Worm (Caenorhabditis elegans) whole organism, mixed stage, embryonic: Measurements from ENCODE around the gene gcy-23.
"Not testable (repeated sequence)": the region's sequence is repeated elsewhere in the genome, so short reads cannot be mapped to it uniquely, and the experiment has no call there.

Experiments
- M03D4.4 ChIP-seq: sonication (generic microtip); optimal IDR thresholded peaks from 2 replicates; lab custom pipeline; 2017; ENCODE audit warnings: mild to moderate bottlenecking, missing genetic modification characterization, missing compliant biosample characterization
- bed-3 ChIP-seq: fragments of 200-800 bp; sonication (Bioruptor generic); optimal IDR thresholded peaks from 3 replicates; lab custom pipeline; 2018; ENCODE audit warnings: mild to moderate bottlenecking, missing genetic modification characterization, moderate library complexity, missing compliant biosample characterization
- blmp-1 ChIP-seq: fragments of 150-350 bp; optimal IDR thresholded peaks from 2 replicates; lab custom pipeline; 2014; ENCODE audit warnings: missing biosample characterization, missing genetic modification characterization
- ceh-39 ChIP-seq: fragments of 150-350 bp; optimal IDR thresholded peaks from 2 replicates; lab custom pipeline; 2014; ENCODE audit warnings: missing biosample characterization, missing genetic modification characterization
- ceh-43 ChIP-seq: fragments of 200-800 bp; sonication (Bioruptor generic); optimal IDR thresholded peaks from 2 replicates; lab custom pipeline; 2018; ENCODE audit warnings: mild to moderate bottlenecking, missing genetic modification characterization, moderate library complexity, missing compliant biosample characterization
- ceh-83 ChIP-seq: fragments of 200-800 bp; sonication (Bioruptor generic); optimal IDR thresholded peaks from 2 replicates; lab custom pipeline; 2018; ENCODE audit warnings: mild to moderate bottlenecking, missing genetic modification characterization, missing compliant biosample characterization
- ces-1 ChIP-seq: fragments of 150-350 bp; optimal IDR thresholded peaks from 2 replicates; lab custom pipeline; 2014; ENCODE audit warnings: missing biosample characterization, missing genetic modification reagents, missing genetic modification characterization
- cnd-1 ChIP-seq: fragments of 200-800 bp; sonication (Bioruptor generic); optimal IDR thresholded peaks from 2 replicates; lab custom pipeline; 2018; ENCODE audit warnings: mild to moderate bottlenecking, missing genetic modification characterization, missing compliant biosample characterization
- drap-1 ChIP-seq: fragments of 200-800 bp; sonication (Bioruptor generic); optimal IDR thresholded peaks from 3 replicates; lab custom pipeline; 2018; ENCODE audit warnings: mild to moderate bottlenecking, missing genetic modification characterization, missing compliant biosample characterization
- elt-1 ChIP-seq: sonication (generic microtip); optimal IDR thresholded peaks from 2 replicates; lab custom pipeline; 2017; ENCODE audit warnings: missing genetic modification characterization, mild to moderate bottlenecking, missing compliant biosample characterization, antibody characterized with exemption, moderate library complexity, borderline replicate concordance; ENCODE audit not compliant: insufficient read depth
- ham-2 ChIP-seq: fragments of 200-800 bp; sonication (Bioruptor generic); optimal IDR thresholded peaks from 2 replicates; lab custom pipeline; 2018; ENCODE audit warnings: mild to moderate bottlenecking, missing genetic modification characterization, missing compliant biosample characterization
- hlh-1 ChIP-seq: fragments of 150-350 bp; optimal IDR thresholded peaks from 2 replicates; lab custom pipeline; 2014; ENCODE audit warnings: missing biosample characterization, missing genetic modification reagents, missing genetic modification characterization
- lin-13 ChIP-seq: fragments of 150-350 bp; optimal IDR thresholded peaks from 2 replicates; lab custom pipeline; 2014; ENCODE audit warnings: missing biosample characterization, missing genetic modification characterization
- lin-32 ChIP-seq: fragments of 200-800 bp; sonication (Bioruptor generic); optimal IDR thresholded peaks from 2 replicates; lab custom pipeline; 2018; ENCODE audit warnings: mild to moderate bottlenecking, missing genetic modification characterization, missing compliant biosample characterization
- lsy-2 ChIP-seq: fragments of 150-350 bp; optimal IDR thresholded peaks from 2 replicates; lab custom pipeline; 2014; ENCODE audit warnings: missing biosample characterization, missing genetic modification characterization
- mep-1 ChIP-seq: fragments of 150-350 bp; optimal IDR thresholded peaks from 2 replicates; lab custom pipeline; 2017; ENCODE audit warnings: missing biosample characterization, missing genetic modification reagents, missing genetic modification characterization, inconsistent platforms
- nhr-12 ChIP-seq: fragments of 150-350 bp; optimal IDR thresholded peaks from 2 replicates; lab custom pipeline; 2014; ENCODE audit warnings: missing biosample characterization, missing genetic modification characterization
- nhr-2 ChIP-seq: fragments of 150-350 bp; optimal IDR thresholded peaks from 2 replicates; lab custom pipeline; 2014; ENCODE audit warnings: missing biosample characterization, missing genetic modification characterization
- nhr-237 ChIP-seq: fragments of 150-350 bp; optimal IDR thresholded peaks from 2 replicates; lab custom pipeline; 2014; ENCODE audit warnings: missing biosample characterization, missing genetic modification characterization
- nhr-28 ChIP-seq: fragments of 150-350 bp; optimal IDR thresholded peaks from 2 replicates; lab custom pipeline; 2014; ENCODE audit warnings: missing biosample characterization, missing genetic modification characterization
- nhr-76 ChIP-seq: sonication (generic microtip); optimal IDR thresholded peaks from 2 replicates; lab custom pipeline; 2017; ENCODE audit warnings: missing biosample characterization, missing genetic modification characterization
- pha-4 ChIP-seq: fragments of 150-350 bp; optimal IDR thresholded peaks from 2 replicates; lab custom pipeline; 2018; ENCODE audit warnings: missing biosample characterization, missing genetic modification reagents, missing genetic modification characterization
- sem-2 ChIP-seq: fragments of 200-800 bp; sonication (Bioruptor generic); optimal IDR thresholded peaks from 2 replicates; lab custom pipeline; 2018; ENCODE audit warnings: mild to moderate bottlenecking, missing genetic modification characterization, missing compliant biosample characterization
- snpc-4 ChIP-seq: fragments of 150-350 bp; optimal IDR thresholded peaks from 2 replicates; lab custom pipeline; 2014; ENCODE audit warnings: missing biosample characterization, missing genetic modification characterization
- tbx-8 ChIP-seq: fragments of 200-800 bp; sonication (Bioruptor generic); optimal IDR thresholded peaks from 2 replicates; lab custom pipeline; 2018; ENCODE audit warnings: mild to moderate bottlenecking, missing genetic modification characterization, moderate library complexity, missing compliant biosample characterization
- unc-120 ChIP-seq: sonication (generic microtip); optimal IDR thresholded peaks from 2 replicates; lab custom pipeline; 2017; ENCODE audit warnings: missing genetic modification characterization, missing compliant biosample characterization; ENCODE audit not compliant: poor library complexity, severe bottlenecking
- unc-39 ChIP-seq: fragments of 150-350 bp; optimal IDR thresholded peaks from 2 replicates; lab custom pipeline; 2014; ENCODE audit warnings: missing biosample characterization, missing genetic modification characterization
- unc-62 ChIP-seq: fragments of 150-350 bp; optimal IDR thresholded peaks from 2 replicates; lab custom pipeline; 2014; ENCODE audit warnings: missing biosample characterization, missing genetic modification reagents, missing genetic modification characterization

Gene gcy-23

DNA sequence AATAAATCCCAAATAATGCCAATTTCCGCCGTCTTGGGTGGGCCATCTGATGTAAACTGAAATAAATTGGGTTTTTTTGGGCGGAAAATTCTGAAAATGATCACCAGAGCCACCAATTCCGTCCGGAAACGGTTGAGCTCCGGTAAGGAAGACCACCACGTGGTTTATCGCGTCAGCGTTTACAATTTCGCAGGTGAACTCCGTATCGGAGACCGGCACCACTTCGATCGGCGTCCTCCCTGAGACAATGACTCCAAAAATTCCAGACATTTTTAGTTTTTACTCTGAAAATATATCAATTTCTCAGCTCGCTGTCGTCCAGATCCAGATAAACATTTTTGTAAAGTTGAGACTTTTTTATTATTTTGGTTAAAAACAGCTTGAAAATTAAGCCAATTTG, 47.4 kb upstream of the gcy-23 start, which contains the start of gene F42A6.6:
Gene F42A6.6 (minus strand): TSS at position 289 of the 400 bp plus-strand sequence.
- TF ChIP-seq ceh-83 (GFP tag; lab: Kevin White, UChicago) (peak; percentile 65), tbx-8 (GFP tag; lab: Kevin White, UChicago) (no peak), nhr-76 (tag; lab: Kevin White, UChicago) (no peak), cnd-1 (tag; lab: Kevin White, UChicago) (peak; percentile 13), M03D4.4 (tag; lab: Kevin White, UChicago) (peak; percentile 35), ceh-43 (no peak)

ce11 chrIV:3331758-3332157, 42.6 kb upstream of the gcy-23 start, which contains the start of gene F42A6.5:
TSS of gene F42A6.5 (minus strand) at chrIV:3331858.
- TF ChIP-seq elt-1 (tag; lab: Kevin White, UChicago); nhr-28; ceh-83 (GFP tag; lab: Kevin White, UChicago): not testable (repeated sequence)

ce11 chrIV:3313311-3313710, 24.2 kb upstream of the gcy-23 start:
- peak; percentile 85 for TF ChIP-seq lsy-2 (tag; lab: Kevin White, UChicago)
- TF ChIP-seq, all 35 proteins: peak for 1; not testable (repeated sequence) for 34

DNA sequence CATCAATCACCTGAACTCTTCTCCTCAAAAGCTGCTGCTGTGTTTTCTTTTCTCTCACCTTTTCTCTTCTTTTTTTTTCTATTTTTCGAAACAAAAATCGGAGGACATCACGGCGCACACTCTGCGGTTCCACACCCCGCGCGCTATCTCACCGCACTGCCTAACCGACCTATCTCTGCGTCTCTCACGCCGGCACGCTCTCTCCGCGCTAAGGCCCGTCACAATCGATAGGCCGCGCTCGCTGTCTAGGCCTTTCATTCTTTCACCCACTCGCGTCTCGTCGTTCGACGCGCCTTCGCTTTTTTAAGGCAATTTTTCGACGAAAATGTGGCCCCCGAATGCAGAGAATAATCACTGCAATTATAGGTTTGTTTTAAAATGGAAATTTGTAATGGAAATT, 22.1 kb upstream of the gcy-23 start, which contains the start of gene zip-11:
Gene zip-11 (plus strand): TSS at position 34 of the 400 bp plus-strand sequence.
- TF ChIP-seq tbx-8 (GFP tag; lab: Kevin White, UChicago) (no peak), sem-2 (no peak), elt-1 (tag; lab: Kevin White, UChicago) (no peak), nhr-12 (tag; lab: Kevin White, UChicago) (no peak), ceh-39 (tag; lab: Kevin White, UChicago) (peak; percentile 23), unc-120 (peak; percentile 62), mep-1 (peak; percentile 24), ham-2 (GFP tag; lab: Kevin White, UChicago) (no peak), ceh-43 (no peak), snpc-4 (tag; lab: Kevin White, UChicago) (no peak), lsy-2 (tag; lab: Kevin White, UChicago) (peak; percentile 21), nhr-2 (tag; lab: Kevin White, UChicago) (no peak), pha-4 (tag; lab: Kevin White, UChicago) (peak; percentile 60), unc-39 (tag; lab: Kevin White, UChicago) (no peak), unc-62 (GFP tag; lab: Kevin White, UChicago) (peak; percentile 34), ces-1 (GFP tag; lab: Kevin White, UChicago) (no peak), nhr-237 (tag; lab: Kevin White, UChicago) (peak; percentile 24)
- TF ChIP-seq, all 35 proteins: peak for 7

ce11 chrIV:3310662-3311219, 21.6 kb upstream of the gcy-23 start:
- TF ChIP-seq nhr-28 (no peak), snpc-4 (tag; lab: Kevin White, UChicago) (no peak), bed-3 (no peak), unc-120 (no peak), elt-1 (tag; lab: Kevin White, UChicago) (no peak), lin-32 (GFP tag; lab: Kevin White, UChicago) (no peak), mep-1 (no peak)

ce11 chrIV:3308885-3309284, 19.7 kb upstream of the gcy-23 start:
- no peak for TF ChIP-seq nhr-12 (tag; lab: Kevin White, UChicago)
- no peak for TF ChIP-seq nhr-76 (tag; lab: Kevin White, UChicago)
- no peak for TF ChIP-seq unc-62 (GFP tag; lab: Kevin White, UChicago)
- TF ChIP-seq unc-120, result no peak
- no peak for TF ChIP-seq bed-3
- no peak for TF ChIP-seq lin-32 (GFP tag; lab: Kevin White, UChicago)
- no peak for TF ChIP-seq ham-2 (GFP tag; lab: Kevin White, UChicago)
- TF ChIP-seq lin-13, result no peak
- no peak for TF ChIP-seq blmp-1 (tag; lab: Kevin White, UChicago)
- TF ChIP-seq hlh-1 (tag; lab: Kevin White, UChicago), result no peak
- no peak for TF ChIP-seq drap-1 (GFP tag; lab: Kevin White, UChicago)
- no peak for TF ChIP-seq pha-4 (tag; lab: Kevin White, UChicago)
- no peak for TF ChIP-seq nhr-28
- TF ChIP-seq, all 35 proteins: peak for 0
